Worm (Caenorhabditis elegans) whole organism, early embryonic: ENCODE results near the gene W10G11.1.

Experiments
- B0310.2 ChIP-seq: sonication (generic microtip); optimal IDR thresholded peaks from 2 replicates; lab custom pipeline; 2016; ENCODE audit warnings: mild to moderate bottlenecking, missing genetic modification characterization, missing compliant biosample characterization
- F13C5.2 ChIP-seq: sonication (generic microtip); optimal IDR thresholded peaks from 2 replicates; lab custom pipeline; 2017; ENCODE audit warnings: mild to moderate bottlenecking, missing genetic modification characterization, inconsistent platforms, missing compliant biosample characterization
- aly-1 ChIP-seq: sonication (generic microtip); optimal IDR thresholded peaks from 2 replicates; lab custom pipeline; 2016; ENCODE audit warnings: missing genetic modification characterization, missing compliant biosample characterization
- ama-1 ChIP-seq: fragments of 150-350 bp; optimal IDR thresholded peaks from 2 replicates; lab custom pipeline; 2014
- ceh-13 ChIP-seq: fragments of 200-800 bp; sonication (Bioruptor generic); optimal IDR thresholded peaks from 2 replicates; lab custom pipeline; 2018; ENCODE audit warnings: mild to moderate bottlenecking, missing genetic modification characterization, missing compliant biosample characterization
- ceh-36 ChIP-seq: sonication (generic microtip); optimal IDR thresholded peaks from 2 replicates; lab custom pipeline; 2016; ENCODE audit warnings: missing genetic modification characterization, inconsistent platforms, missing compliant biosample characterization
- ets-7 ChIP-seq: sonication (generic microtip); optimal IDR thresholded peaks from 2 replicates; lab custom pipeline; 2016; ENCODE audit warnings: missing genotype, missing genetic modification characterization, missing compliant biosample characterization
- flt-1 ChIP-seq: fragments of 200-800 bp; sonication (Bioruptor generic); IDR thresholded peaks from 2 replicates; pipeline ENCODE4 v1.3.6; 2022; ENCODE audit warnings: missing genetic modification characterization, missing compliant biosample characterization
- hmbx-1 ChIP-seq: sonication (generic microtip); optimal IDR thresholded peaks from 2 replicates; lab custom pipeline; 2016; ENCODE audit warnings: mild to moderate bottlenecking, missing genetic modification characterization, missing compliant biosample characterization
- hmg-4 ChIP-seq: fragments of 200-800 bp; sonication (Bioruptor generic); optimal IDR thresholded peaks from 2 replicates; lab custom pipeline; 2018; ENCODE audit warnings: mild to moderate bottlenecking, missing genetic modification characterization, missing compliant biosample characterization
- hnd-1 ChIP-seq: sonication (generic microtip); optimal IDR thresholded peaks from 2 replicates; lab custom pipeline; 2016; ENCODE audit warnings: missing genetic modification characterization, missing compliant biosample characterization
- pes-1 ChIP-seq: fragments of 200-800 bp; sonication (Bioruptor generic); IDR thresholded peaks from 2 replicates; pipeline ENCODE4 v1.3.6; 2022; ENCODE audit warnings: missing genetic modification reagents, missing genetic modification characterization, missing compliant biosample characterization
- scrt-1 ChIP-seq: fragments of 200-800 bp; sonication (Bioruptor generic); IDR thresholded peaks from 2 replicates; pipeline ENCODE4 v1.3.6; 2022; ENCODE audit warnings: missing genetic modification characterization, missing compliant biosample characterization
- sea-1 ChIP-seq: fragments of 200-800 bp; sonication (Bioruptor generic); conservative IDR thresholded peaks from 2 replicates; pipeline ENCODE4 v1.3.6; 2022; ENCODE audit warnings: missing genetic modification characterization, missing compliant biosample characterization
- tbx-11 ChIP-seq: fragments of 200-800 bp; sonication (Bioruptor generic); IDR thresholded peaks from 2 replicates; pipeline ENCODE4 v1.3.6; 2022; ENCODE audit warnings: missing genetic modification characterization, missing compliant biosample characterization
- tbx-37 ChIP-seq: fragments of 200-800 bp; sonication (Bioruptor generic); conservative IDR thresholded peaks from 2 replicates; pipeline ENCODE4 v1.3.6; 2022; ENCODE audit warnings: missing genetic modification reagents, missing genetic modification characterization, missing compliant biosample characterization
- tra-4 ChIP-seq: sonication (generic microtip); optimal IDR thresholded peaks from 2 replicates; lab custom pipeline; 2017; ENCODE audit warnings: missing genetic modification characterization, missing compliant biosample characterization

W10G11.1 gene

ce11 chrII:3562419-3562818, 1.9 kb upstream of the W10G11.1 start, which contains the start of gene W10G11.3:
W10G11.3 (minus strand) TSS chrII:3562519.
- no peak for TF ChIP-seq scrt-1 (GFP tag; lab: Robert Waterston, UW)
- no peak for TF ChIP-seq ceh-13 (GFP tag; lab: Kevin White, UChicago)
- TF ChIP-seq sea-1 = no peak
- no peak for TF ChIP-seq flt-1 (GFP tag; lab: Robert Waterston, UW)
- TF ChIP-seq tbx-37 (GFP tag; lab: Robert Waterston, UW) = no peak
- no peak for TF ChIP-seq pes-1
- no peak for TF ChIP-seq hmbx-1 (tag; lab: Kevin White, UChicago)
- no peak for TF ChIP-seq hnd-1 (tag; lab: Kevin White, UChicago)

ce11 chrII:3561561-3561960, 1.1 kb upstream of the W10G11.1 start, which contains the start of gene W10G11.2:
W10G11.2 (minus strand) TSS chrII:3561661.
- TF ChIP-seq tbx-11 (GFP tag; lab: Robert Waterston, UW) = no peak

- no peak for TF ChIP-seq flt-1 (GFP tag; lab: Robert Waterston, UW)
- TF ChIP-seq hmbx-1 (tag; lab: Kevin White, UChicago) = no peak
- TF ChIP-seq tra-4 (tag; lab: Kevin White, UChicago) = no peak
- TF ChIP-seq tbx-11 (GFP tag; lab: Robert Waterston, UW) = no peak
- no peak for TF ChIP-seq pes-1
Measured at ce11 chrII:3557417-3557816, 3.1 kb downstream of the W10G11.1 start, which contains the start of gene lgc-45. lgc-45 (plus strand) TSS chrII:3557472.

ce11 chrII:3556584-3556983, 3.9 kb downstream of the W10G11.1 start:
- TF ChIP-seq tra-4 (tag; lab: Kevin White, UChicago) = no peak
- TF ChIP-seq hmbx-1 (tag; lab: Kevin White, UChicago) = no peak

- TF ChIP-seq aly-1 (tag; lab: Kevin White, UChicago) (no peak), B0310.2 (tag; lab: Kevin White, UChicago) (no peak), pes-1 (no peak), tbx-37 (GFP tag; lab: Robert Waterston, UW) (no peak), sea-1 (no peak), tbx-11 (GFP tag; lab: Robert Waterston, UW) (no peak), hmg-4 (GFP tag; lab: Kevin White, UChicago) (no peak), scrt-1 (GFP tag; lab: Robert Waterston, UW) (no peak), ceh-13 (GFP tag; lab: Kevin White, UChicago) (no peak), hnd-1 (tag; lab: Kevin White, UChicago) (no peak), F13C5.2 (tag; lab: Kevin White, UChicago) (no peak), ceh-36 (tag; lab: Kevin White, UChicago) (no peak), flt-1 (GFP tag; lab: Robert Waterston, UW) (no peak), hmbx-1 (tag; lab: Kevin White, UChicago) (no peak), tra-4 (tag; lab: Kevin White, UChicago) (no peak), ets-7 (tag; lab: Kevin White, UChicago) (no peak), ama-1 (lab: Kevin White, UChicago) (no peak)
Measured at ce11 chrII:3555281-3555680, 5.2 kb downstream of the W10G11.1 start.

ce11 chrII:3554673-3555072, 5.8 kb downstream of the W10G11.1 start:
- TF ChIP-seq pes-1 (no peak), tra-4 (tag; lab: Kevin White, UChicago) (no peak), tbx-11 (GFP tag; lab: Robert Waterston, UW) (no peak), aly-1 (tag; lab: Kevin White, UChicago) (no peak), hnd-1 (tag; lab: Kevin White, UChicago) (no peak), sea-1 (no peak), ets-7 (tag; lab: Kevin White, UChicago) (no peak), tbx-37 (GFP tag; lab: Robert Waterston, UW) (no peak), ceh-36 (tag; lab: Kevin White, UChicago) (no peak), hmbx-1 (tag; lab: Kevin White, UChicago) (no peak), scrt-1 (GFP tag; lab: Robert Waterston, UW) (no peak), ama-1 (lab: Kevin White, UChicago) (no peak), F13C5.2 (tag; lab: Kevin White, UChicago) (no peak), B0310.2 (tag; lab: Kevin White, UChicago) (no peak), flt-1 (GFP tag; lab: Robert Waterston, UW) (no peak)

ce11 chrII:3553453-3553852, 7.0 kb downstream of the W10G11.1 start, which contains the start of gene dnc-3:
dnc-3 (plus strand) TSS chrII:3553724.
- no peak for TF ChIP-seq ceh-36 (tag; lab: Kevin White, UChicago)
- TF ChIP-seq F13C5.2 (tag; lab: Kevin White, UChicago) = peak; percentile 40

- TF ChIP-seq tbx-11 (GFP tag; lab: Robert Waterston, UW) (no peak), ceh-36 (tag; lab: Kevin White, UChicago) (no peak)
Measured at ce11 chrII:3550352-3550751, 10.1 kb downstream of the W10G11.1 start, which contains the start of gene W10G11.19. W10G11.19 (plus strand) TSS chrII:3550652.

ce11 chrII:3547282-3547681, 13.2 kb downstream of the W10G11.1 start:
- TF ChIP-seq tbx-37 (GFP tag; lab: Robert Waterston, UW) = 0 out of 2 replicates have a peak, but pooled peaks have one; percentile 6
- peak; percentile 54 for TF ChIP-seq hmg-4 (GFP tag; lab: Kevin White, UChicago)
- no peak for TF ChIP-seq hnd-1 (tag; lab: Kevin White, UChicago)
- TF ChIP-seq sea-1 = no peak
- TF ChIP-seq hmbx-1 (tag; lab: Kevin White, UChicago) = no peak
